Fruit fly (Drosophila melanogaster): Measurements from ENCODE around the gene CG2260.

Gene CG2260

dm6 chrX:8152077-8152476 is 31.1 kb upstream of the CG2260 start, which contains the start of gene Gbeta5:
Gbeta5 (minus strand) TSS chrX:8152275.
- TF ChIP-seq CG10565 (GFP tag; optimal IDR thresholded peaks at IDR 0.05) = no peak
- TF ChIP-seq Dref (GFP tag; IDR thresholded peaks at IDR 0.05) = peak; percentile 49
- TF ChIP-seq MBD-R2 (GFP tag; IDR thresholded peaks at IDR 0.05) = 0 out of 2 replicates have a peak, but pooled peaks have one; percentile 8
- peak; percentile 17 for TF ChIP-seq CG14710 (tag; optimal IDR thresholded peaks at IDR 0.05)
- peak; percentile 70; the same call in 1 of the 2 replicates for TF ChIP-seq CG32767 (GFP tag; IDR thresholded peaks at IDR 0.05)
- peak in 1 of 2 experiments; percentile 83 for TF ChIP-seq insv (GFP tag; optimal IDR thresholded peaks at IDR 0.05)
- TF ChIP-seq onecut (GFP tag; IDR thresholded peaks at IDR 0.05) = peak; percentile 53
- peak; percentile 14; the same call in 1 of the 2 replicates for TF ChIP-seq bbx (GFP tag; IDR thresholded peaks at IDR 0.05; ENCODE audit: partially characterized antibody)
- TF ChIP-seq CG10462 (GFP tag; optimal IDR thresholded peaks at IDR 0.05) = peak; percentile 17
- peak; percentile 15 for TF ChIP-seq sens (GFP tag)
- no peak for TF ChIP-seq ash1 (GFP tag; optimal IDR thresholded peaks at IDR 0.05)
- peak; percentile 66 for TF ChIP-seq MESR4 (GFP tag; optimal IDR thresholded peaks at IDR 0.05)
- TF ChIP-seq Neu2 (GFP tag; optimal IDR thresholded peaks at IDR 0.05; ENCODE audit: borderline replicate concordance) = no peak
- TF ChIP-seq Spps (tag; optimal IDR thresholded peaks at IDR 0.05) = no peak

dm6 chrX:8148556-8148955 is 27.6 kb upstream of the CG2260 start, which contains the start of gene CG10959:
CG10959 (plus strand) TSS chrX:8148783.
- no peak for TF ChIP-seq CG5180 (GFP tag; optimal IDR thresholded peaks at IDR 0.05)
- TF ChIP-seq CG10267 (tag; optimal IDR thresholded peaks at IDR 0.05) = peak; percentile 31
- no peak for TF ChIP-seq CG7372 (GFP tag; IDR thresholded peaks at IDR 0.05)
- TF ChIP-seq cg (GFP tag; optimal IDR thresholded peaks at IDR 0.05) = no peak
- TF ChIP-seq psq (GFP tag; optimal IDR thresholded peaks at IDR 0.05) = no peak
- TF ChIP-seq CG3163 (GFP tag; optimal IDR thresholded peaks at IDR 0.05) = no peak
- TF ChIP-seq BEAF-32 (GFP tag; optimal IDR thresholded peaks at IDR 0.05) = peak; percentile 23
- peak; percentile 41 for TF ChIP-seq pzg (GFP tag; optimal IDR thresholded peaks at IDR 0.05)
- no peak for TF ChIP-seq CG4404 (GFP tag; IDR thresholded peaks at IDR 0.05)
- peak; percentile 37 for TF ChIP-seq CG4617 (GFP tag; optimal IDR thresholded peaks at IDR 0.05; ENCODE audit: borderline replicate concordance)
- peak; percentile 32; the same call in 1 of the 2 replicates for TF ChIP-seq amos (GFP tag; IDR thresholded peaks at IDR 0.05; ENCODE audit: partially characterized antibody)
- peak; percentile 67 for TF ChIP-seq CG15514 (GFP tag; optimal IDR thresholded peaks at IDR 0.05)
- TF ChIP-seq Rfx (GFP tag; IDR thresholded peaks at IDR 0.05) = no peak
- TF ChIP-seq esg (GFP tag; conservative IDR thresholded peaks at IDR 0.05) = no peak
- peak; percentile 0 for TF ChIP-seq Med (GFP tag)
- peak; percentile 30 for TF ChIP-seq trem (tag; optimal IDR thresholded peaks at IDR 0.05)
- peak; percentile 3 for TF ChIP-seq Myb (GFP tag; optimal IDR thresholded peaks at IDR 0.05)
- TF ChIP-seq CG12299 (tag; optimal IDR thresholded peaks at IDR 0.05) = no peak
- peak; percentile 61; the same call in 1 of the 2 replicates for TF ChIP-seq MBD-R2 (GFP tag; IDR thresholded peaks at IDR 0.05)
- no peak for TF ChIP-seq CG11093 (GFP tag; IDR thresholded peaks at IDR 0.05)
- TF ChIP-seq HmgD (GFP tag; optimal IDR thresholded peaks at IDR 0.05) = no peak
- peak; percentile 17 for TF ChIP-seq gfzf (GFP tag; optimal IDR thresholded peaks at IDR 0.05)
- peak; percentile 30 for TF ChIP-seq CG2116 (GFP tag; optimal IDR thresholded peaks at IDR 0.05)
- peak; percentile 86 for TF ChIP-seq sens (GFP tag)
- TF ChIP-seq H2.0 (GFP tag; IDR thresholded peaks at IDR 0.05) = no peak
- TF ChIP-seq sens-2 (GFP tag; IDR thresholded peaks at IDR 0.05) = peak; percentile 51
- TF ChIP-seq CG18011 (GFP tag; optimal IDR thresholded peaks at IDR 0.05) = peak; percentile 23
- no peak for TF ChIP-seq Lim3 (GFP tag; IDR thresholded peaks at IDR 0.05)
- TF ChIP-seq az2 (GFP tag; optimal IDR thresholded peaks at IDR 0.05) = no peak
- TF ChIP-seq ara (GFP tag; IDR thresholded peaks at IDR 0.05) = no peak
- TF ChIP-seq CG8359 (GFP tag; optimal IDR thresholded peaks at IDR 0.05; ENCODE audit: borderline replicate concordance) = no peak
- TF ChIP-seq HLH4C (GFP tag; IDR thresholded peaks at IDR 0.05; ENCODE audit: partially characterized antibody) = 0 out of 3 replicates have a peak, but pooled peaks have one; percentile 34
- TF ChIP-seq dmrt11E (tag; optimal IDR thresholded peaks at IDR 0.05) = no peak
- TF ChIP-seq HmgZ (tag; optimal IDR thresholded peaks at IDR 0.05) = no peak
- peak in 1 of 2 experiments; percentile 10 for TF ChIP-seq insv (GFP tag; optimal IDR thresholded peaks at IDR 0.05)
- TF ChIP-seq CTCF (GFP tag; optimal IDR thresholded peaks at IDR 0.05) = peak; percentile 22
- TF ChIP-seq CG12769 (tag; optimal IDR thresholded peaks at IDR 0.05) = no peak
- TF ChIP-seq CG14710 (tag; optimal IDR thresholded peaks at IDR 0.05) = peak; percentile 33
- peak; percentile 55 for TF ChIP-seq Dp (GFP tag; optimal IDR thresholded peaks at IDR 0.05)

All from whole organism, embryonic.